Worm (Caenorhabditis elegans) whole organism, late embryonic: ENCODE data around the gene srh-208.

Experiments used
- C08G9.2 ChIP-seq: sonication (generic microtip); optimal IDR thresholded peaks from 2 replicates; lab custom pipeline; 2016; ENCODE audit warnings: mild to moderate bottlenecking, missing genetic modification characterization, moderate library complexity, missing compliant biosample characterization
- C38D4.7 ChIP-seq: fragments of 200-800 bp; sonication (Bioruptor generic); optimal IDR thresholded peaks from 2 replicates; lab custom pipeline; 2018; ENCODE audit warnings: mild to moderate bottlenecking, missing genetic modification characterization, moderate library complexity, missing compliant biosample characterization
- F13H6.1 ChIP-seq: sonication (generic microtip); optimal IDR thresholded peaks from 2 replicates; lab custom pipeline; 2016; ENCODE audit warnings: missing genetic modification characterization, missing compliant biosample characterization
- K02D7.2 ChIP-seq: sonication (generic microtip); optimal IDR thresholded peaks from 2 replicates; lab custom pipeline; 2017; ENCODE audit warnings: mild to moderate bottlenecking, missing genetic modification characterization, missing compliant biosample characterization
- K09A11.1 ChIP-seq: sonication (generic microtip); optimal IDR thresholded peaks from 2 replicates; lab custom pipeline; 2017; ENCODE audit warnings: antibody characterized with exemption, mild to moderate bottlenecking, missing genetic modification characterization, missing compliant biosample characterization; ENCODE audit not compliant: insufficient read depth
- T23F11.4 ChIP-seq: fragments of 200-800 bp; sonication (Bioruptor generic); optimal IDR thresholded peaks from 2 replicates; lab custom pipeline; 2018; ENCODE audit warnings: mild to moderate bottlenecking, missing genetic modification characterization, missing compliant biosample characterization
- Y22D7AL.16 ChIP-seq: sonication (generic microtip); optimal IDR thresholded peaks from 2 replicates; lab custom pipeline; 2016; ENCODE audit warnings: missing genetic modification characterization, missing compliant biosample characterization
- ama-1 ChIP-seq: fragments of 150-350 bp; optimal IDR thresholded peaks from 2 replicates; lab custom pipeline; 2014
- ceh-31 ChIP-seq: sonication (generic microtip); optimal IDR thresholded peaks from 2 replicates; lab custom pipeline; 2016; ENCODE audit warnings: missing genetic modification characterization, missing compliant biosample characterization
- ceh-9 ChIP-seq: sonication (generic microtip); optimal IDR thresholded peaks from 2 replicates; lab custom pipeline; 2016; ENCODE audit warnings: mild to moderate bottlenecking, missing genetic modification characterization, inconsistent platforms, missing compliant biosample characterization
- dmd-4 ChIP-seq: sonication (generic microtip); optimal IDR thresholded peaks from 2 replicates; lab custom pipeline; 2016; ENCODE audit warnings: borderline replicate concordance, missing genetic modification characterization, missing compliant biosample characterization
- elt-2 ChIP-seq: sonication (generic microtip); optimal IDR thresholded peaks from 2 replicates; lab custom pipeline; 2016; ENCODE audit warnings: missing genetic modification reagents, missing genetic modification characterization, missing compliant biosample characterization
- elt-4 ChIP-seq: sonication (generic microtip); optimal IDR thresholded peaks from 2 replicates; lab custom pipeline; 2016; ENCODE audit warnings: missing genetic modification characterization, missing compliant biosample characterization
- ets-4 ChIP-seq: sonication (generic microtip); optimal IDR thresholded peaks from 2 replicates; lab custom pipeline; 2016; ENCODE audit warnings: missing genetic modification characterization, missing compliant biosample characterization
- eyg-1 ChIP-seq: sonication (generic microtip); optimal IDR thresholded peaks from 2 replicates; lab custom pipeline; 2016; ENCODE audit warnings: missing genotype, missing genetic modification characterization, missing compliant biosample characterization
- fax-1 ChIP-seq: sonication (generic microtip); optimal IDR thresholded peaks from 2 replicates; lab custom pipeline; 2016; ENCODE audit warnings: missing genotype, missing genetic modification characterization, missing compliant biosample characterization
- hlh-15 ChIP-seq: sonication (generic microtip); optimal IDR thresholded peaks from 2 replicates; lab custom pipeline; 2016; ENCODE audit warnings: missing genetic modification characterization, missing compliant biosample characterization
- hlh-6 ChIP-seq: sonication (generic microtip); optimal IDR thresholded peaks from 2 replicates; lab custom pipeline; 2016; ENCODE audit warnings: missing genotype, missing genetic modification characterization, missing compliant biosample characterization
- lim-6 ChIP-seq: sonication (generic microtip); optimal IDR thresholded peaks from 2 replicates; lab custom pipeline; 2016; ENCODE audit warnings: missing genetic modification characterization, missing compliant biosample characterization
- madf-2 ChIP-seq: sonication (generic microtip); optimal IDR thresholded peaks from 2 replicates; lab custom pipeline; 2017; ENCODE audit warnings: missing genetic modification characterization, missing compliant biosample characterization
- nhr-11 ChIP-seq: fragments of 150-350 bp; optimal IDR thresholded peaks from 2 replicates; lab custom pipeline; 2014; ENCODE audit warnings: missing biosample characterization, missing genetic modification characterization
- npax-4 ChIP-seq: sonication (generic microtip); optimal IDR thresholded peaks from 2 replicates; lab custom pipeline; 2016; ENCODE audit warnings: missing genetic modification characterization, missing compliant biosample characterization
- pat-9 ChIP-seq: fragments of 200-800 bp; sonication (Bioruptor generic); optimal IDR thresholded peaks from 2 replicates; lab custom pipeline; 2018; ENCODE audit warnings: mild to moderate bottlenecking, missing genetic modification characterization, moderate library complexity, missing compliant biosample characterization
- pax-1 ChIP-seq: fragments of 150-350 bp; optimal IDR thresholded peaks from 2 replicates; lab custom pipeline; 2014; ENCODE audit warnings: missing biosample characterization, missing genetic modification characterization
- pha-2 ChIP-seq: sonication (generic microtip); optimal IDR thresholded peaks from 2 replicates; lab custom pipeline; 2017; ENCODE audit warnings: mild to moderate bottlenecking, missing genetic modification characterization, missing compliant biosample characterization
- pha-4 ChIP-seq: fragments of 150-350 bp; optimal IDR thresholded peaks from 2 replicates; lab custom pipeline; 2018; ENCODE audit warnings: missing biosample characterization, missing genetic modification reagents, missing genetic modification characterization
- ref-2 ChIP-seq: sonication (generic microtip); optimal IDR thresholded peaks from 2 replicates; lab custom pipeline; 2016; ENCODE audit warnings: missing genetic modification characterization, missing compliant biosample characterization
- rnt-1 ChIP-seq: sonication (generic microtip); optimal IDR thresholded peaks from 2 replicates; lab custom pipeline; 2016; ENCODE audit warnings: missing genetic modification characterization, missing compliant biosample characterization
- sdc-2 ChIP-seq: sonication (generic microtip); optimal IDR thresholded peaks from 2 replicates; lab custom pipeline; 2016; ENCODE audit warnings: missing genotype, missing genetic modification characterization, missing compliant biosample characterization
- sox-2 ChIP-seq: fragments of 200-800 bp; sonication (Bioruptor generic); IDR thresholded peaks from 2 replicates; pipeline ENCODE4 v1.3.6; 2022; ENCODE audit warnings: missing genetic modification reagents, missing genetic modification characterization, missing compliant biosample characterization
- sox-4 ChIP-seq: sonication (generic microtip); optimal IDR thresholded peaks from 2 replicates; lab custom pipeline; 2017; ENCODE audit warnings: mild to moderate bottlenecking, missing genetic modification characterization, inconsistent platforms, missing compliant biosample characterization
- ttx-3 ChIP-seq: sonication (generic microtip); optimal IDR thresholded peaks from 2 replicates; lab custom pipeline; 2016; ENCODE audit warnings: missing genetic modification reagents, missing genetic modification characterization, missing compliant biosample characterization
- unc-3 ChIP-seq, 2 experiments: fragments of 200-800 bp in 1 of 2; sonication (Bioruptor generic) in 1 of 2; sonication (generic microtip) in 1 of 2; conservative IDR thresholded peaks in 1 of 2; optimal IDR thresholded peaks in 1 of 2; 2 replicates each; pipeline versions ENCODE4 v1.3.6 to Lab custom; 2016 to 2022; ENCODE audit warnings: missing compliant biosample characterization in 2 of 2, missing genetic modification characterization in 2 of 2, missing genetic modification reagents in 1 of 2
- unc-55 ChIP-seq: sonication (generic microtip); optimal IDR thresholded peaks from 2 replicates; lab custom pipeline; 2017; ENCODE audit warnings: missing biosample characterization, missing genetic modification reagents, missing genetic modification characterization
- ztf-16 ChIP-seq: sonication (generic microtip); optimal IDR thresholded peaks from 2 replicates; lab custom pipeline; 2017; ENCODE audit warnings: missing genetic modification characterization, missing compliant biosample characterization

srh-208 gene

DNA sequence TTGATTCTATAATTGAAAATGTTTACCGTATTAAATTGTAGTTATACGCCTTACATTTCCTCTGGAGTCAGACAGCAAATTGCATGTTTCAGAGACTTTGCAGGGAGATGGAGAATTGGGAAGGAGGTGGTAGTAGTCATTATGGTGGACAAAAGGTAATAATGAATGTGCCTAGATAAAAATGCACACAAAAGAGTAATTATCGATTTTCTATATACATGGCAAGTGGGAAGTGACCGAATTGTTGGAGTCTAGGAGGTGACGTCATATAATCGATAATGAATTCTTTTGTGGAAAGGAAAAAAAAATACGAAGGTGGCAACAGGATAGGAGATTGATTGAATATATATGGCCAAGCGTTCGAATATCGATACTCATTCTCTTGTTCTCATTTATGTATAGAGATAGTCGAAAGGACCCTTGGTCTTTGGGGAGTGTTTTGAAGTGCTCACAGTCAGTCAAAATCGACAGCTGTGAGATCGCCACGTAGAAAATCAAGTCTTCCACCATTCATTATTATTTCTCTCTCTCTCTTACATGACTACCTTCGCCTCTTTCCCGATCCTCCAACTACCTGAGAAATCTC lies 13.5 kb upstream of the srh-208 start, which contains the start of the genes fbxb-63 and fbxb-61:
fbxb-63 (minus strand) TSS at position 142 of the 586 bp plus-strand sequence.
fbxb-61 (plus strand) TSS at position 536 of the 586 bp plus-strand sequence.
- TF ChIP-seq ref-2 (tag; lab: Kevin White, UChicago) (no peak), npax-4 (tag; lab: Kevin White, UChicago) (no peak), rnt-1 (tag; lab: Kevin White, UChicago) (no peak), unc-55 (GFP tag; lab: Kevin White, UChicago) (no peak), Y22D7AL.16 (tag; lab: Kevin White, UChicago) (no peak), K02D7.2 (tag; lab: Kevin White, UChicago) (no peak), pha-4 (tag; lab: Kevin White, UChicago) (no peak), T23F11.4 (GFP tag; lab: Kevin White, UChicago) (no peak)

DNA sequence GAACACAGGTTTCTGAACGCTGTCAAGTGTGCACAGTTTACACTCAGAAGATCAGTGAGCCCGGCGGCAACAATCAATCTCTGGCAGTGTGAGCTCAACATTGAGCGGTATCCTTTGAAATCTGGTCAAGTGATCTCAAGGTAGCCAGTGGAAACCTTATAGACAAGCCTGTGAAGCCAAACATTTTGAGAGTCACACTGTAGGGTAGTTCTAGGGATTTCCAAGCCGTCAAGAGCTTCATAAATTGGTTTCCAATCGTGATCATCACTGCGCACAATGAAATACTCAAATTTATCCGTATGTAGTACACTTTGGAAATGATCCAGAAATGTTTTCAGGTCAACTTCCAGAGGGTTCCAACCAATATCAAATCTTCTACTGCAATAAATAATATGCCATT lies 10.3 kb upstream of the srh-208 start, which contains the start of gene F55C9.15:
F55C9.15 (minus strand) TSS at position 101 of the 400 bp plus-strand sequence.
- TF ChIP-seq elt-4 (no peak), sox-2 (GFP tag; lab: Robert Waterston, UW) (no peak), eyg-1 (tag; lab: Kevin White, UChicago) (no peak), ztf-16 (tag; lab: Kevin White, UChicago) (no peak), pat-9 (no peak), ama-1 (lab: Kevin White, UChicago) (no peak), sdc-2 (tag; lab: Kevin White, UChicago) (no peak), ttx-3 (tag; lab: Kevin White, UChicago) (no peak), Y22D7AL.16 (tag; lab: Kevin White, UChicago) (no peak), K09A11.1 (tag; lab: Kevin White, UChicago) (no peak), nhr-11 (tag; lab: Kevin White, UChicago) (no peak), C38D4.7 (GFP tag; lab: Kevin White, UChicago) (no peak), unc-3 (GFP tag; conservative IDR thresholded peaks at IDR 0.05; lab: Robert Waterston, UW) (no peak), unc-3 (tag; optimal IDR thresholded peaks at IDR 0.05; lab: Kevin White, UChicago) (no peak), sox-4 (tag; lab: Kevin White, UChicago) (no peak), madf-2 (tag; lab: Kevin White, UChicago) (no peak), pha-2 (no peak), ceh-31 (tag; lab: Kevin White, UChicago) (no peak)

DNA sequence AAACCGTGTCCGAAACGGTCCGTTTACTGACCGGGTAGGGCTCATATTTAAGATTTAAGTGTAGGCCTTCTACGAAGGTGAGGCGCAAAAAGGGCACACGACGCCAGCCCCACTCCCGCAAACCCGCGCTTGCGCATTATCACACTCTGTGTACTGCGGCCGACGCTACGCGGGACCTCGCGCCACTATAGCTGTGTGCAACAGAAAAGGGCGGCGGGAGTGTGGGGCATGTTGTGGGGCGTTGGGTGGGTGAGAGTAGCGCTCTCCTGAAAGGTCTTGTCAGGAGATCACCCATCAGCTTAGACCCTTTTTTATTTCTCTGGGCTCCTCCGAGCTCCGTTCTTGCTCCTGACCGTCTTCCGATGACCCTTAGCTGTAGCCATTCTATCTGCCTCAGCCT lies 9.0 kb upstream of the srh-208 start:
- TF ChIP-seq elt-2 (tag; lab: Kevin White, UChicago) = no peak
- TF ChIP-seq C08G9.2 (tag; lab: Kevin White, UChicago) = no peak
- TF ChIP-seq lim-6 (tag; lab: Kevin White, UChicago) = no peak
- no peak for TF ChIP-seq Y22D7AL.16 (tag; lab: Kevin White, UChicago)
- no peak for TF ChIP-seq hlh-6 (tag; lab: Kevin White, UChicago)
- no peak for TF ChIP-seq hlh-15
- TF ChIP-seq madf-2 (tag; lab: Kevin White, UChicago) = no peak
- TF ChIP-seq eyg-1 (tag; lab: Kevin White, UChicago) = no peak
- TF ChIP-seq pat-9 = no peak

DNA sequence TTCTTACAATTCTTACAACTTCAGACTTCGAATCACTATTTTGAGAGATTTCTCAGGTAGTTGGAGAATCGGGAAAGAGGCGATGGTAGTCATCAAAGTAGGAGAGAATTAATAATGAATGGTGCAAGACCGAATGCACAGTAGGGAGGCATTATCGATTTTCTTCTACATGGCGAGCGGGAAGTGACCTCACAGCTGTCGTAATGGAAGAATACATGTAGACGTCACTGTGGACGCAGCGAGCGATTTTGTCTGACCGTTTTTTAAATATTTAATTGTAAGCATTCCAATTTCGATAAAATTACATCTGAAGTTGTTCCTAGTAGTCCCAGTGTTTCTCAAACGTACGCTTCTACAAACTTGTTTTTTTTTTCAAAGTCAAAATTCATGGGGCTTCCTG lies 7.6 kb upstream of the srh-208 start, which contains the start of gene F55C9.11:
F55C9.11 (minus strand) TSS at position 101 of the 400 bp plus-strand sequence.
- TF ChIP-seq F13H6.1 (tag; lab: Kevin White, UChicago) (no peak), elt-2 (tag; lab: Kevin White, UChicago) (no peak), sox-4 (tag; lab: Kevin White, UChicago) (no peak), rnt-1 (tag; lab: Kevin White, UChicago) (no peak), K02D7.2 (tag; lab: Kevin White, UChicago) (no peak), sox-2 (GFP tag; lab: Robert Waterston, UW) (no peak), ets-4 (tag; lab: Kevin White, UChicago) (no peak), ceh-9 (no peak), pax-1 (no peak), dmd-4 (tag; lab: Kevin White, UChicago) (no peak), C38D4.7 (GFP tag; lab: Kevin White, UChicago) (no peak), fax-1 (tag; lab: Kevin White, UChicago) (no peak)
- TF ChIP-seq, all 69 proteins: peak for 0
